Worm (Caenorhabditis elegans): Measurements from ENCODE around the gene pfkb-1.2.
A peak's percentile ranks its signal among the peaks of the same experiment; 100 is the strongest.

The pfkb-1.2 gene

DNA sequence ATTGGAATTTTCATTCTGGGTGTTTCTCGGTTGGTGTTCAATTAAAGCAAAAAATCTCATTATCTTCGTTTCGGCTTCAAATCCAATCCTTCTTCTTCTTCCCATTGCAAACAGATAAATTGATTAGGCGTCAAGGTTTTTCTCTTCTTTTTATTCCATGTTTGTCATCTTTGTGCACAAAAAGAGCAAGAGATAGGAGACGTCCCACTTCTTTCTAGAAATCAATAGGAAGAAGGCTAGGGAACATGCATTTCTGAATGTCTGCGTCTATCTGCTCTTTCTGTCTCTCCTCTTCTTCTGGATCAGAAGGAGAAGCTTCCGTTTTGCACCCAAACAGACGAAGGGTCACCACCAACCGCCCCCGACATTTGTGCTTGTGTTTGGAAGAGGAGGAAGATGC, 11.2 kb downstream of the pfkb-1.2 start (continued):
- TF ChIP-seq mdl-1 (tag; optimal IDR thresholded peaks at IDR 0.05), result peak in 1 of 2 experiments; percentile 20

DNA sequence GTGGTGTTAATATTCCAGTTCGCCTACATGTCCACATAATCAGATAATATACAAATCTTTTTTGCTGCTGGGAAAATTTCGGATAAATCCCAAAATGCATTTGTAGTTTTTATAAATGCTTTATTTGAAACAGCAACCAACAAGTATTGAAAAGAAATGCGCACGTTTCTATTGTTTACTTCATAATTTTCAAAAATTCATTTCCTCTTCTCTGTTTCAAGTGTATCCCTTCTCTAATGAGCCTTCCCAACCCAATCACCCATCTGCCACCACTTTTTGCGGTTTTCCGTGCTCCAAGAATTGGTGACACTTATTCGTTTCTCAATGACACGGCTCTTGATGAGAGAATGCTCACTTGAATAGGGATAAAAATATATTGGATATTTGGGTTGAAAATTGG, 13.0 kb downstream of the pfkb-1.2 start:
- TF ChIP-seq gmeb-1 (tag; optimal IDR thresholded peaks at IDR 0.05) (no peak), elt-1 (tag; optimal IDR thresholded peaks at IDR 0.05) (no peak), ceh-82 (tag; optimal IDR thresholded peaks at IDR 0.05) (no peak), nhr-10 (tag; optimal IDR thresholded peaks at IDR 0.05) (no peak), lin-13 (GFP tag; optimal IDR thresholded peaks at IDR 0.05) (no peak), mbf-1 (tag; optimal IDR thresholded peaks at IDR 0.05) (no peak), sma-3 (GFP tag; optimal IDR thresholded peaks at IDR 0.05) (no peak), ceh-16 (tag; optimal IDR thresholded peaks at IDR 0.05) (no peak), sem-4 (tag; optimal IDR thresholded peaks at IDR 0.05) (no peak), snpc-4 (tag; optimal IDR thresholded peaks at IDR 0.05) (no peak), nhr-11 (tag; optimal IDR thresholded peaks at IDR 0.05) (no peak), nhr-77 (tag; optimal IDR thresholded peaks at IDR 0.05) (no peak), lin-39 (tag; optimal IDR thresholded peaks at IDR 0.05) (no peak), lsy-2 (tag; optimal IDR thresholded peaks at IDR 0.05) (no peak), fos-1 (tag; optimal IDR thresholded peaks at IDR 0.05) (no peak), nhr-129 (tag; optimal IDR thresholded peaks at IDR 0.05) (no peak), R02D3.7 (tag; optimal IDR thresholded peaks at IDR 0.05) (no peak), ama-1 (optimal IDR thresholded peaks at IDR 0.05) (no peak)

- peak; percentile 69 for TF ChIP-seq zag-1 (tag; optimal IDR thresholded peaks at IDR 0.05)
- TF ChIP-seq nhr-129 (tag; optimal IDR thresholded peaks at IDR 0.05), result peak; percentile 22
- peak; percentile 21 for TF ChIP-seq lin-11 (tag; optimal IDR thresholded peaks at IDR 0.05)
- TF ChIP-seq unc-55 (GFP tag; optimal IDR thresholded peaks at IDR 0.05), result peak; percentile 26
- TF ChIP-seq fos-1 (tag; optimal IDR thresholded peaks at IDR 0.05), result no peak
- TF ChIP-seq C34F6.9 (tag; optimal IDR thresholded peaks at IDR 0.05), result peak; percentile 18
- TF ChIP-seq crh-2 (tag; optimal IDR thresholded peaks at IDR 0.05), result peak; percentile 69
- peak in 1 of 2 experiments; percentile 35 for TF ChIP-seq lsy-2 (tag; optimal IDR thresholded peaks at IDR 0.05)
- no peak for TF ChIP-seq nhr-10 (tag; optimal IDR thresholded peaks at IDR 0.05)
- no peak for TF ChIP-seq gmeb-1 (tag; optimal IDR thresholded peaks at IDR 0.05)
- no peak for TF ChIP-seq egl-27 (tag; optimal IDR thresholded peaks at IDR 0.05)
- peak; percentile 13 for TF ChIP-seq sem-4 (tag; optimal IDR thresholded peaks at IDR 0.05)
These were observed 18.2 kb downstream of the pfkb-1.2 start for ce11 chrIV:5959951-5960350.

DNA sequence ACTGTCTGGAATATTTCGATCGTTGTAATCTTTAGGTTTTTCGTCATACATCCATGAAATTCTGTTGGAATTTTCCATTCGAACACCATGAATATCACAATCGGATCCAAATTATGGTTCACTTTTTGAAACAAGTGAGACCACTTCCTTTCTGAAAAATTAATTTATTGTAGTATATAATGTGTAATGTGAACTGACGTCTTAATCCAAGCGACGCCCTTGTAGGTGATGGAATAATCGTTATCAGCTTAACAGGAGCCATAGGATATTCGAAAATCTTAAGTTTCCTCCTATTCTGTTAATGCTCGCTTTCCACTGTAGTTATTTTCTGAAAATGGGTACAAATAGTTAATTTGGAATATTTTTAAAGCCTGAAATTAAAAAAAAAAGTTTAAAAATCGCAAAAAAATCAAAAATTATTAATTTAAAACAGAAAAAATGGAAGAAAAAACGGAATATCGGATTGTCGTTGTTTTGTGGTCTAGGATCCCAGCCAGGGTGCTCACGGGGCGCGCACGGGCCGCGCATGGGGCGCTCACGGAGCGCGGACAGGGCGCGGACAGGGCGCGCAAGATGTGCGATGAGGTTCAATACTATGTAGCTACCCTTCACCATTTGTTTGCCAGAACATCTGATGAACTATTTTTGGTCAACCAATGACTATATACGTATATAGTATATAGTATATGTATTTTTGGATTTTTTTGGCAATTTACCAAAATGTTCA, 20.7 kb downstream of the pfkb-1.2 start, which contains the start of gene K02B2.6:
Gene K02B2.6 (minus strand): TSS at position 51 of the 727 bp plus-strand sequence.
- TF ChIP-seq lsy-2 (tag; optimal IDR thresholded peaks at IDR 0.05) (no peak), nhr-77 (tag; optimal IDR thresholded peaks at IDR 0.05) (no peak), ceh-16 (tag; optimal IDR thresholded peaks at IDR 0.05) (no peak), mab-5 (tag; optimal IDR thresholded peaks at IDR 0.05) (no peak), egl-27 (tag; optimal IDR thresholded peaks at IDR 0.05) (no peak), lin-39 (tag; optimal IDR thresholded peaks at IDR 0.05) (no peak), unc-55 (GFP tag; optimal IDR thresholded peaks at IDR 0.05) (no peak), gmeb-1 (tag; optimal IDR thresholded peaks at IDR 0.05) (no peak), elt-3 (tag; optimal IDR thresholded peaks at IDR 0.05) (no peak)

- TF ChIP-seq mdl-1 (tag; optimal IDR thresholded peaks at IDR 0.05) (no peak), nhr-6 (tag; optimal IDR thresholded peaks at IDR 0.05) (no peak), sma-9 (GFP tag; optimal IDR thresholded peaks at IDR 0.05) (no peak), sma-9 (tag; optimal IDR thresholded peaks at IDR 0.05) (no peak), blmp-1 (tag; optimal IDR thresholded peaks at IDR 0.05; ENCODE audit: insufficient read depth) (no peak), unc-62 (GFP tag; optimal IDR thresholded peaks at IDR 0.05) (no peak)
These were observed 22.6 kb downstream of the pfkb-1.2 start for ce11 chrIV:5964286-5964685.

ce11 chrIV:5967035-5967499, 25.3 kb downstream of the pfkb-1.2 start:
- peak; percentile 72 for TF ChIP-seq sem-4 (tag; optimal IDR thresholded peaks at IDR 0.05)
- no peak for TF ChIP-seq zag-1 (tag; optimal IDR thresholded peaks at IDR 0.05)
- TF ChIP-seq Y55F3AM.14 (GFP tag; optimal IDR thresholded peaks at IDR 0.05), result peak; percentile 65
- TF ChIP-seq nhr-23 (tag; optimal IDR thresholded peaks at IDR 0.05), result no peak
- no peak for TF ChIP-seq nhr-77 (tag; optimal IDR thresholded peaks at IDR 0.05)
- no peak for TF ChIP-seq nhr-11 (tag; optimal IDR thresholded peaks at IDR 0.05)
- TF ChIP-seq mab-5 (tag; optimal IDR thresholded peaks at IDR 0.05), result peak; percentile 17
- TF ChIP-seq mbf-1 (tag; optimal IDR thresholded peaks at IDR 0.05), result no peak
- TF ChIP-seq aly-2 (tag; optimal IDR thresholded peaks at IDR 0.05), result no peak
- peak in 1 of 2 experiments; percentile 43 for TF ChIP-seq mdl-1 (tag; optimal IDR thresholded peaks at IDR 0.05)
- no peak for TF ChIP-seq ztf-1 (GFP tag; conservative IDR thresholded peaks at IDR 0.05)
- no peak for TF ChIP-seq ceh-82 (tag; optimal IDR thresholded peaks at IDR 0.05)
- TF ChIP-seq nhr-21 (tag; optimal IDR thresholded peaks at IDR 0.05), result peak; percentile 89
- no peak for TF ChIP-seq ztf-11 (tag; optimal IDR thresholded peaks at IDR 0.05)
- TF ChIP-seq nhr-6 (tag; optimal IDR thresholded peaks at IDR 0.05), result peak; percentile 43
- peak; percentile 36 for TF ChIP-seq lin-11 (tag; optimal IDR thresholded peaks at IDR 0.05)
- peak; percentile 83 for TF ChIP-seq F13H6.1 (tag; optimal IDR thresholded peaks at IDR 0.05)
- no peak for TF ChIP-seq alr-1 (tag; optimal IDR thresholded peaks at IDR 0.05)
- TF ChIP-seq peb-1 (tag; optimal IDR thresholded peaks at IDR 0.05), result no peak
- no peak for TF ChIP-seq ama-1 (optimal IDR thresholded peaks at IDR 0.05)
- no peak for TF ChIP-seq lin-39 (tag; optimal IDR thresholded peaks at IDR 0.05)
- TF ChIP-seq fos-1 (tag; optimal IDR thresholded peaks at IDR 0.05), result peak; percentile 94

All from whole organism, L2 larva.